Worm (Caenorhabditis elegans) whole organism, L1 larva: Measurements from ENCODE around the gene T02D1.9.

Experiments used
- blmp-1 ChIP-seq: fragments of 150-350 bp; optimal IDR thresholded peaks from 2 replicates; lab custom pipeline; 2014; ENCODE audit warnings: missing biosample characterization, missing genetic modification characterization
- fkh-8 ChIP-seq: sonication (generic microtip); optimal IDR thresholded peaks from 2 replicates; lab custom pipeline; 2016; ENCODE audit warnings: mild to moderate bottlenecking, missing genetic modification characterization, missing compliant biosample characterization
- nhr-237 ChIP-seq: fragments of 150-350 bp; optimal IDR thresholded peaks from 2 replicates; lab custom pipeline; 2014; ENCODE audit warnings: missing biosample characterization, missing genetic modification characterization
- nhr-76 ChIP-seq: sonication (generic microtip); optimal IDR thresholded peaks from 2 replicates; lab custom pipeline; 2017; ENCODE audit warnings: missing biosample characterization, missing genetic modification characterization
- nhr-90 ChIP-seq: sonication (generic microtip); optimal IDR thresholded peaks from 2 replicates; lab custom pipeline; 2016; ENCODE audit warnings: mild to moderate bottlenecking, missing genetic modification characterization, missing compliant biosample characterization; ENCODE audit not compliant: poor library complexity
- unc-86 ChIP-seq: sonication (generic microtip); optimal IDR thresholded peaks from 2 replicates; lab custom pipeline; 2016; ENCODE audit warnings: missing genetic modification characterization, missing compliant biosample characterization
- zag-1 ChIP-seq: fragments of 150-350 bp; optimal IDR thresholded peaks from 2 replicates; lab custom pipeline; 2014; ENCODE audit warnings: missing biosample characterization, missing genetic modification characterization

ce11 chrIV:17432223-17432826 lies 24.9 kb upstream of the T02D1.9 start:
- TF ChIP-seq nhr-237 (no peak), nhr-90 (no peak), unc-86 (tag; lab: Kevin White, UChicago) (no peak), zag-1 (tag; lab: Kevin White, UChicago) (no peak), fkh-8 (tag; lab: Kevin White, UChicago) (no peak), nhr-76 (no peak), blmp-1 (tag; lab: Kevin White, UChicago) (no peak)
